Worm (Caenorhabditis elegans) whole organism, L3 larva: ENCODE data around the gene fkb-3.

Experiments used
- R02D3.7 ChIP-seq: fragments of 150-350 bp; optimal IDR thresholded peaks from 2 replicates; lab custom pipeline; 2014; ENCODE audit warnings: missing biosample characterization, missing genetic modification characterization
- ceh-16 ChIP-seq: sonication (generic microtip); optimal IDR thresholded peaks from 2 replicates; lab custom pipeline; 2017; ENCODE audit warnings: missing biosample characterization, missing genetic modification characterization
- elt-2 ChIP-seq: sonication (generic microtip); optimal IDR thresholded peaks from 2 replicates; lab custom pipeline; 2016; ENCODE audit warnings: missing genetic modification reagents, mild to moderate bottlenecking, missing genetic modification characterization, missing compliant biosample characterization
- eor-1 ChIP-seq, 2 experiments: fragments of 150-350 bp; optimal IDR thresholded peaks; 2 replicates each; lab custom pipeline; 2014 to 2018; ENCODE audit warnings: missing biosample characterization in 2 of 2, missing genetic modification characterization in 2 of 2
- fkh-10 ChIP-seq: sonication (generic microtip); optimal IDR thresholded peaks from 2 replicates; lab custom pipeline; 2017; ENCODE audit warnings: missing biosample characterization, missing genetic modification reagents, missing genetic modification characterization
- fos-1 ChIP-seq: fragments of 150-350 bp; optimal IDR thresholded peaks from 2 replicates; lab custom pipeline; 2014; ENCODE audit warnings: missing biosample characterization, missing genetic modification characterization
- jun-1 ChIP-seq: fragments of 150-350 bp; optimal IDR thresholded peaks from 2 replicates; lab custom pipeline; 2014; ENCODE audit warnings: missing biosample characterization, missing genetic modification reagents, missing genetic modification characterization
- lin-39 ChIP-seq: fragments of 150-350 bp; optimal IDR thresholded peaks from 2 replicates; lab custom pipeline; 2018; ENCODE audit warnings: missing biosample characterization, missing genetic modification reagents, missing genetic modification characterization
- nfya-1 ChIP-seq: sonication (generic microtip); optimal IDR thresholded peaks from 2 replicates; lab custom pipeline; 2017; ENCODE audit warnings: missing genetic modification characterization, mild to moderate bottlenecking, missing compliant biosample characterization, antibody characterized with exemption, moderate library complexity; ENCODE audit not compliant: insufficient read depth
- nhr-11 ChIP-seq: fragments of 150-350 bp; optimal IDR thresholded peaks from 2 replicates; lab custom pipeline; 2014; ENCODE audit warnings: missing biosample characterization, missing genetic modification characterization
- skn-1 ChIP-seq: fragments of 150-350 bp; optimal IDR thresholded peaks from 2 replicates; lab custom pipeline; 2014; ENCODE audit warnings: missing biosample characterization, missing genetic modification characterization
- tbx-2 ChIP-seq: sonication (generic microtip); optimal IDR thresholded peaks from 2 replicates; lab custom pipeline; 2016; ENCODE audit warnings: mild to moderate bottlenecking, missing genetic modification characterization, missing compliant biosample characterization
- unc-62 ChIP-seq: fragments of 150-350 bp; sonication (generic microtip); optimal IDR thresholded peaks from 4 replicates; lab custom pipeline; 2014; ENCODE audit warnings: missing biosample characterization, missing genetic modification reagents, missing genetic modification characterization

DNA sequence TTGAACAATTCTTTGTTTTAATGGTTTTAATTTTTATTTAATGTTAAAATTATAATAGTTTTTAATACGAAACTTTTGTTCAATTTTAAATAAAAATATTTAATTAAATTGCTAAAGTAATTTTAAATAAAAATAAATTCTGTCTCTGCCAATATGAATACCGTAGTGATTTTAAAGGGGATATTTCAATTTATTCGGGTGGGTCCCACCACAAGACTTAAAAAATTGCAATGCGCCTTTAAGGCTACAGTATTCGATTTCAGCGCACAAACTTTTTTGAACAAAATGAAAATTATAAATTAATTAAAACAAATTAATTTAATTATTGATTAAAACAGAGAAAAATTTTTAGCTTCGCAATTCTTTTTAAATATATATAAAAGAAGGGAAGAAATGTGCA, 25.9 kb upstream of the fkb-3 start:
- TF ChIP-seq nfya-1 (tag; lab: Kevin White, UChicago): no peak
- TF ChIP-seq nhr-11 (tag; lab: Kevin White, UChicago): no peak
- TF ChIP-seq fos-1 (tag; lab: Kevin White, UChicago): no peak
- no peak for TF ChIP-seq elt-2 (tag; lab: Kevin White, UChicago)
- no peak for TF ChIP-seq fkh-10 (GFP tag; lab: Kevin White, UChicago)
- TF ChIP-seq unc-62 (GFP tag; lab: Kevin White, UChicago): no peak
- TF ChIP-seq tbx-2 (tag; lab: Kevin White, UChicago): no peak
- no peak for TF ChIP-seq skn-1 (tag; lab: Kevin White, UChicago)
- TF ChIP-seq lin-39 (tag; lab: Kevin White, UChicago): no peak
- TF ChIP-seq ceh-16 (tag; lab: Kevin White, UChicago): no peak
- no peak for TF ChIP-seq R02D3.7 (tag; lab: Kevin White, UChicago)
- TF ChIP-seq eor-1 (tag; optimal IDR thresholded peaks at IDR 0.05; lab: Kevin White, UChicago): no peak
- TF ChIP-seq jun-1 (tag; lab: Kevin White, UChicago): no peak
